ENCODE assay signal across 2 fruit fly cellular contexts in genomic region chr2L:7148086-7148485, dm6.
A peak's percentile ranks its signal among the peaks of the same experiment; 100 is the strongest.
TF ChIP-seq lines count a peak whose summit lies in the region.

No protein-coding gene starts in this region.

TF ChIP-seq in whole organism, embryonic, 481 proteins besides CTCF, POLR2A, EP300 and RAD21 (continued from another document and continues in another):
- TF ChIP-seq pho (GFP tag; optimal IDR thresholded peaks at IDR 0.05; lab: Kevin White, UChicago): peak; percentile 5
- no peak for TF ChIP-seq CG6683 (GFP tag; optimal IDR thresholded peaks at IDR 0.05; lab: Kevin White, UChicago)
- TF ChIP-seq CG8924 (tag; optimal IDR thresholded peaks at IDR 0.05; lab: Kevin White, UChicago): peak; percentile 79
- TF ChIP-seq Usf (GFP tag; optimal IDR thresholded peaks at IDR 0.05; lab: Kevin White, UChicago): peak; percentile 3
- peak; percentile 82 for TF ChIP-seq tgo (GFP tag; IDR thresholded peaks at IDR 0.05; lab: Robert Waterston, UW)
- peak; percentile 14 for TF ChIP-seq CG14965 (GFP tag; optimal IDR thresholded peaks at IDR 0.05; lab: Kevin White, UChicago; ENCODE audit: borderline replicate concordance)
- TF ChIP-seq Ets97D (GFP tag; optimal IDR thresholded peaks at IDR 0.05; lab: Kevin White, UChicago): peak; percentile 23
- TF ChIP-seq jumu (GFP tag; optimal IDR thresholded peaks at IDR 0.05; lab: Kevin White, UChicago): peak; percentile 72
- TF ChIP-seq CG12391 (tag; optimal IDR thresholded peaks at IDR 0.05; lab: Kevin White, UChicago): peak; percentile 82
- peak in 1 of 2 experiments; percentile 78 for TF ChIP-seq Eip74EF (GFP tag; optimal IDR thresholded peaks at IDR 0.05; lab: Kevin White, UChicago)
- peak; percentile 49 for TF ChIP-seq Fer3 (tag; optimal IDR thresholded peaks at IDR 0.05; lab: Kevin White, UChicago)
- TF ChIP-seq CG5953 (GFP tag; IDR thresholded peaks at IDR 0.05; lab: Robert Waterston, UW): peak; percentile 58; the same call in 1 of the 2 replicates
- peak; percentile 35 for TF ChIP-seq Awh (GFP tag; IDR thresholded peaks at IDR 0.05; lab: Robert Waterston, UW)
- TF ChIP-seq en (GFP tag; optimal IDR thresholded peaks at IDR 0.05; lab: Kevin White, UChicago): peak; percentile 64
- peak; percentile 40 for TF ChIP-seq CG3838 (GFP tag; optimal IDR thresholded peaks at IDR 0.05; lab: Kevin White, UChicago)
- no peak for TF ChIP-seq CG4360 (GFP tag; IDR thresholded peaks at IDR 0.05; lab: Robert Waterston, UW)
- peak; percentile 78 for TF ChIP-seq CG2678 (tag; optimal IDR thresholded peaks at IDR 0.05; lab: Kevin White, UChicago)
- TF ChIP-seq zfh2 (GFP tag; optimal IDR thresholded peaks at IDR 0.05; lab: Kevin White, UChicago): no peak
- no peak for TF ChIP-seq CG6791 (GFP tag; IDR thresholded peaks at IDR 0.05; lab: Robert Waterston, UW; ENCODE audit: partially characterized antibody)
- peak; percentile 32 for TF ChIP-seq dm (GFP tag; optimal IDR thresholded peaks at IDR 0.05; lab: Kevin White, UChicago)
- no peak for TF ChIP-seq CG13287 (GFP tag; IDR thresholded peaks at IDR 0.05; lab: Robert Waterston, UW; ENCODE audit: partially characterized antibody)
- TF ChIP-seq seq (GFP tag; IDR thresholded peaks at IDR 0.05; lab: Robert Waterston, UW): peak; percentile 81
- peak; percentile 47 for TF ChIP-seq shn (GFP tag; optimal IDR thresholded peaks at IDR 0.05; lab: Kevin White, UChicago)
- TF ChIP-seq NC2β (GFP tag; optimal IDR thresholded peaks at IDR 0.05; lab: Kevin White, UChicago): peak; percentile 51
- TF ChIP-seq Aef1 (GFP tag; IDR thresholded peaks at IDR 0.05; lab: Robert Waterston, UW): peak; percentile 53; the same call in 2 of the 3 replicates
- no peak for TF ChIP-seq CG17912 (GFP tag; optimal IDR thresholded peaks at IDR 0.05; lab: Kevin White, UChicago)
- no peak for TF ChIP-seq cas (GFP tag; IDR thresholded peaks at IDR 0.05; lab: Robert Waterston, UW)
- peak; percentile 49; the same call in 2 of the 3 replicates for TF ChIP-seq CG7357 (GFP tag; IDR thresholded peaks at IDR 0.05; lab: Robert Waterston, UW)
- peak; percentile 4 for TF ChIP-seq TFAM (GFP tag; optimal IDR thresholded peaks at IDR 0.05; lab: Kevin White, UChicago)
- no peak for TF ChIP-seq Dbx (GFP tag; IDR thresholded peaks at IDR 0.05; lab: Robert Waterston, UW)
- TF ChIP-seq CG15601 (tag; optimal IDR thresholded peaks at IDR 0.05; lab: Kevin White, UChicago): peak; percentile 60
- TF ChIP-seq CG11247 (GFP tag; IDR thresholded peaks at IDR 0.05; lab: Robert Waterston, UW): peak; percentile 29; the same call in 1 of the 2 replicates
- peak; percentile 78 for TF ChIP-seq CG9437 (GFP tag; optimal IDR thresholded peaks at IDR 0.05; lab: Kevin White, UChicago)
- no peak for TF ChIP-seq CG11456 (GFP tag; IDR thresholded peaks at IDR 0.05; lab: Robert Waterston, UW)
- peak; percentile 29 for TF ChIP-seq CG12104 (GFP tag; optimal IDR thresholded peaks at IDR 0.05; lab: Kevin White, UChicago)
- TF ChIP-seq chif (GFP tag; optimal IDR thresholded peaks at IDR 0.05; lab: Kevin White, UChicago): peak; percentile 72 to 83
- TF ChIP-seq D19A (tag; optimal IDR thresholded peaks at IDR 0.05; lab: Kevin White, UChicago): peak; percentile 76
- TF ChIP-seq p53 (GFP tag; optimal IDR thresholded peaks at IDR 0.05; lab: Kevin White, UChicago): peak; percentile 31
- peak; percentile 82 for TF ChIP-seq Ptx1 (GFP tag; IDR thresholded peaks at IDR 0.05; lab: Robert Waterston, UW)
- no peak for TF ChIP-seq gsb (GFP tag; IDR thresholded peaks at IDR 0.05; lab: Robert Waterston, UW)
- TF ChIP-seq grau (tag; optimal IDR thresholded peaks at IDR 0.05; lab: Kevin White, UChicago): peak; percentile 76
- TF ChIP-seq Hr78 (GFP tag; optimal IDR thresholded peaks at IDR 0.05; lab: Kevin White, UChicago): peak in 1 of 2 experiments; percentile 37
- TF ChIP-seq B-H1 (GFP tag; IDR thresholded peaks at IDR 0.05; lab: Robert Waterston, UW): no peak; the same call in 1 of the 3 replicates
- TF ChIP-seq CG10147 (GFP tag; optimal IDR thresholded peaks at IDR 0.05; lab: Kevin White, UChicago): peak; percentile 52
- peak; percentile 53 for TF ChIP-seq CG9817 (tag; optimal IDR thresholded peaks at IDR 0.05; lab: Kevin White, UChicago)
- peak; percentile 69 for TF ChIP-seq CG2875 (GFP tag; optimal IDR thresholded peaks at IDR 0.05; lab: Kevin White, UChicago)
- peak; percentile 12 for TF ChIP-seq CG12744 (GFP tag; optimal IDR thresholded peaks at IDR 0.05; lab: Kevin White, UChicago)
- peak; percentile 23 for TF ChIP-seq CG4854 (GFP tag; optimal IDR thresholded peaks at IDR 0.05; lab: Kevin White, UChicago)
- TF ChIP-seq CG5180 (GFP tag; optimal IDR thresholded peaks at IDR 0.05; lab: Kevin White, UChicago): peak; percentile 49
- TF ChIP-seq chm (GFP tag; IDR thresholded peaks at IDR 0.05; lab: Robert Waterston, UW): no peak
- TF ChIP-seq ken (GFP tag; IDR thresholded peaks at IDR 0.05; lab: Robert Waterston, UW): peak; percentile 53; the same call in 1 of the 3 replicates
- TF ChIP-seq Bgb (GFP tag; IDR thresholded peaks at IDR 0.05; lab: Robert Waterston, UW; ENCODE audit: partially characterized antibody): no peak
- peak; percentile 64; the same call in 1 of the 2 replicates for TF ChIP-seq sim (GFP tag; IDR thresholded peaks at IDR 0.05; lab: Robert Waterston, UW)
- peak; percentile 57 for TF ChIP-seq ssp (GFP tag; IDR thresholded peaks at IDR 0.05; lab: Robert Waterston, UW)
- TF ChIP-seq Ravus (GFP tag; IDR thresholded peaks at IDR 0.05; lab: Robert Waterston, UW): no peak
- peak; percentile 56 for TF ChIP-seq CG13296 (GFP tag; optimal IDR thresholded peaks at IDR 0.05; lab: Kevin White, UChicago)
- TF ChIP-seq CG16863 (GFP tag; optimal IDR thresholded peaks at IDR 0.05; lab: Kevin White, UChicago): peak; percentile 75
- TF ChIP-seq CG17328 (GFP tag; IDR thresholded peaks at IDR 0.05; lab: Robert Waterston, UW): peak; percentile 54; the same call in 1 of the 2 replicates
- TF ChIP-seq hth (optimal IDR thresholded peaks at IDR 0.05; lab: Kevin White, UChicago): no peak
- peak in 1 of 2 experiments; percentile 83 for TF ChIP-seq bsh (GFP tag; optimal IDR thresholded peaks at IDR 0.05; lab: Kevin White, UChicago)
- TF ChIP-seq CG43689 (GFP tag; IDR thresholded peaks at IDR 0.05; lab: Robert Waterston, UW): no peak
- TF ChIP-seq knrl (GFP tag; IDR thresholded peaks at IDR 0.05; lab: Robert Waterston, UW; ENCODE audit: partially characterized antibody): no peak
- TF ChIP-seq ci (GFP tag; IDR thresholded peaks at IDR 0.05; lab: Robert Waterston, UW): peak; percentile 73; the same call in 2 of the 3 replicates
- peak; percentile 61; the same call in 2 of the 3 replicates for TF ChIP-seq H15 (GFP tag; IDR thresholded peaks at IDR 0.05; lab: Robert Waterston, UW)

TF ChIP-seq in whole organism, prepupa, 60 proteins besides CTCF, POLR2A, EP300 and RAD21 (continued from another document):
- TF ChIP-seq dsx (GFP tag; optimal IDR thresholded peaks at IDR 0.05; lab: Kevin White, UChicago; ENCODE audit: poor library complexity, severe bottlenecking) (peak; percentile 10), CG9139 (GFP tag; optimal IDR thresholded peaks at IDR 0.05; lab: Kevin White, UChicago) (no peak), Ets96B (tag; optimal IDR thresholded peaks at IDR 0.05; lab: Kevin White, UChicago) (peak; percentile 35), Sox14 (GFP tag; optimal IDR thresholded peaks at IDR 0.05; lab: Kevin White, UChicago) (peak; percentile 56), Sox15 (GFP tag; optimal IDR thresholded peaks at IDR 0.05; lab: Kevin White, UChicago) (no peak), CG3032 (tag; optimal IDR thresholded peaks at IDR 0.05; lab: Kevin White, UChicago) (peak; percentile 16), Sox102F (GFP tag; optimal IDR thresholded peaks at IDR 0.05; lab: Kevin White, UChicago) (no peak), achi (GFP tag; optimal IDR thresholded peaks at IDR 0.05; lab: Kevin White, UChicago) (peak; percentile 51), acj6 (GFP tag; optimal IDR thresholded peaks at IDR 0.05; lab: Kevin White, UChicago) (peak; percentile 58), CG11762 (GFP tag; optimal IDR thresholded peaks at IDR 0.05; lab: Kevin White, UChicago; ENCODE audit: insufficient read depth) (peak; percentile 44), CG11902 (GFP tag; optimal IDR thresholded peaks at IDR 0.05; lab: Kevin White, UChicago) (no peak), CG6163 (GFP tag; IDR thresholded peaks at IDR 0.05; lab: Robert Waterston, UW) (peak; percentile 46; the same call in 1 of the 3 replicates), Smox (GFP tag; optimal IDR thresholded peaks at IDR 0.05; lab: Kevin White, UChicago) (peak; percentile 27), vri (GFP tag; optimal IDR thresholded peaks at IDR 0.05; lab: Kevin White, UChicago) (no peak), svp (GFP tag; lab: Kevin White, UChicago) (peak; percentile 81), CG11294 (GFP tag; IDR thresholded peaks at IDR 0.05; lab: Robert Waterston, UW) (peak; percentile 58; the same call in 1 of the 2 replicates), CG10631 (GFP tag; optimal IDR thresholded peaks at IDR 0.05; lab: Kevin White, UChicago) (peak; percentile 51), fd85E (GFP tag; optimal IDR thresholded peaks at IDR 0.05; lab: Kevin White, UChicago) (no peak), Eip75B (GFP tag; optimal IDR thresholded peaks at IDR 0.05; lab: Kevin White, UChicago) (peak; percentile 32), ss (GFP tag; optimal IDR thresholded peaks at IDR 0.05; lab: Kevin White, UChicago) (no peak), CG31627 (GFP tag; optimal IDR thresholded peaks at IDR 0.05; lab: Kevin White, UChicago) (peak; percentile 53), CG15336 (GFP tag; IDR thresholded peaks at IDR 0.05; lab: Robert Waterston, UW) (peak; percentile 72), Blimp-1 (GFP tag; optimal IDR thresholded peaks at IDR 0.05; lab: Kevin White, UChicago) (no peak), topi (GFP tag; optimal IDR thresholded peaks at IDR 0.05; lab: Kevin White, UChicago) (peak; percentile 35), Ets21C (GFP tag; optimal IDR thresholded peaks at IDR 0.05; lab: Kevin White, UChicago) (peak; percentile 18), CG34406 (GFP tag; optimal IDR thresholded peaks at IDR 0.05; lab: Kevin White, UChicago) (peak; percentile 35), lz (GFP tag; optimal IDR thresholded peaks at IDR 0.05; lab: Kevin White, UChicago) (peak; percentile 51), Hr39 (GFP tag; optimal IDR thresholded peaks at IDR 0.05; lab: Kevin White, UChicago) (peak; percentile 61), OdsH (GFP tag; optimal IDR thresholded peaks at IDR 0.05; lab: Kevin White, UChicago) (peak; percentile 60), Gug (GFP tag; IDR thresholded peaks at IDR 0.05; lab: Robert Waterston, UW) (peak; percentile 38; the same call in 1 of the 2 replicates), CG6792 (GFP tag; optimal IDR thresholded peaks at IDR 0.05; lab: Kevin White, UChicago) (peak; percentile 17), Lpt (GFP tag; optimal IDR thresholded peaks at IDR 0.05; lab: Kevin White, UChicago) (peak; percentile 27), CG32006 (GFP tag; optimal IDR thresholded peaks at IDR 0.05; lab: Kevin White, UChicago) (peak; percentile 69), CG7368 (GFP tag; optimal IDR thresholded peaks at IDR 0.05; lab: Kevin White, UChicago) (peak; percentile 32), Met (GFP tag; optimal IDR thresholded peaks at IDR 0.05; lab: Kevin White, UChicago) (peak; percentile 54), cyc (GFP tag; optimal IDR thresholded peaks at IDR 0.05; lab: Kevin White, UChicago) (peak; percentile 41)
